Worm (Caenorhabditis elegans) whole organism, L4/young adult: ENCODE data around the gene F52H2.1.

ENCODE experiments used
- dao-5 ChIP-seq: sonication (generic microtip); optimal IDR thresholded peaks from 2 replicates; lab custom pipeline; 2016; ENCODE audit warnings: missing genotype, missing genetic modification characterization, moderate library complexity, missing compliant biosample characterization
- him-1 ChIP-seq: sonication (generic microtip); optimal IDR thresholded peaks from 2 replicates; lab custom pipeline; 2016; ENCODE audit warnings: missing genotype, missing genetic modification reagents, missing genetic modification characterization, missing compliant biosample characterization

DNA sequence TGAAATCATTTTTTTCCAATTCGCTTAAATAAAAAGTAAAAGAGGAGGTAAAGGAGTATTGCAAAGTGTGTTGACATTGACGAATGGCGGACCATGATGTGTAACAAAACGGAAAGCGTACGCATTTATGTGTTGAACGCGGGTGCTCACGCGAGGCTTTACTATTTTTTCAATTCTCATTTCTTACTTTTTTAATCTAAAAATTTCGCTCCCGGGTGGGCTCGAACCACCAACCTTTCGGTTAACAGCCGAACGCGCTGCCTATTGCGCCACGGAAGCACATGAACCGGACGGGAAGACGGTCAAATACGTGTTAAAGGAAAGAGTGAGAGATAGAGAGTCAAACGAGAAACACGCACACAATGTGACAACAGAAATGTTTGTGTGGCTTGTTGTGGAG lies 23.6 kb upstream of the F52H2.1 start:
- TF ChIP-seq him-1 (tag; lab: Kevin White, UChicago) (peak; percentile 69), dao-5 (tag; lab: Kevin White, UChicago) (peak; percentile 52)
